Worm (Caenorhabditis elegans) whole organism, early embryonic: ENCODE measurements around the gene ZK353.10.

Source experiments
- B0310.2 ChIP-seq: sonication (generic microtip); optimal IDR thresholded peaks from 2 replicates; lab custom pipeline; 2016; ENCODE audit warnings: mild to moderate bottlenecking, missing genetic modification characterization, missing compliant biosample characterization
- ama-1 ChIP-seq: fragments of 150-350 bp; optimal IDR thresholded peaks from 2 replicates; lab custom pipeline; 2014
- ceh-13 ChIP-seq: fragments of 200-800 bp; sonication (Bioruptor generic); optimal IDR thresholded peaks from 2 replicates; lab custom pipeline; 2018; ENCODE audit warnings: mild to moderate bottlenecking, missing genetic modification characterization, missing compliant biosample characterization
- ceh-36 ChIP-seq: sonication (generic microtip); optimal IDR thresholded peaks from 2 replicates; lab custom pipeline; 2016; ENCODE audit warnings: missing genetic modification characterization, inconsistent platforms, missing compliant biosample characterization
- ets-7 ChIP-seq: sonication (generic microtip); optimal IDR thresholded peaks from 2 replicates; lab custom pipeline; 2016; ENCODE audit warnings: missing genotype, missing genetic modification characterization, missing compliant biosample characterization
- flt-1 ChIP-seq: fragments of 200-800 bp; sonication (Bioruptor generic); IDR thresholded peaks from 2 replicates; pipeline ENCODE4 v1.3.6; 2022; ENCODE audit warnings: missing genetic modification characterization, missing compliant biosample characterization
- hmbx-1 ChIP-seq: sonication (generic microtip); optimal IDR thresholded peaks from 2 replicates; lab custom pipeline; 2016; ENCODE audit warnings: mild to moderate bottlenecking, missing genetic modification characterization, missing compliant biosample characterization
- hnd-1 ChIP-seq: sonication (generic microtip); optimal IDR thresholded peaks from 2 replicates; lab custom pipeline; 2016; ENCODE audit warnings: missing genetic modification characterization, missing compliant biosample characterization
- scrt-1 ChIP-seq: fragments of 200-800 bp; sonication (Bioruptor generic); IDR thresholded peaks from 2 replicates; pipeline ENCODE4 v1.3.6; 2022; ENCODE audit warnings: missing genetic modification characterization, missing compliant biosample characterization
- tra-4 ChIP-seq: sonication (generic microtip); optimal IDR thresholded peaks from 2 replicates; lab custom pipeline; 2017; ENCODE audit warnings: missing genetic modification characterization, missing compliant biosample characterization

- TF ChIP-seq ama-1 (lab: Kevin White, UChicago) = no peak
- TF ChIP-seq flt-1 (GFP tag; lab: Robert Waterston, UW) = no peak
- TF ChIP-seq hmbx-1 = no peak
- TF ChIP-seq hnd-1 (tag; lab: Kevin White, UChicago) = no peak
- no peak for TF ChIP-seq scrt-1
- no peak for TF ChIP-seq tra-4 (tag; lab: Kevin White, UChicago)
- TF ChIP-seq ceh-13 (GFP tag; lab: Kevin White, UChicago) = no peak
- no peak for TF ChIP-seq ets-7
- no peak for TF ChIP-seq B0310.2 (tag; lab: Kevin White, UChicago)
- no peak for TF ChIP-seq ceh-36 (tag; lab: Kevin White, UChicago)
Measured at ce11 chrIII:8398411-8398810, 4.2 kb upstream of the ZK353.10 start, which contains the start of gene ZK353.2.
